Worm (Caenorhabditis elegans): Measurements from ENCODE around the gene mcm-3AP.

DNA sequence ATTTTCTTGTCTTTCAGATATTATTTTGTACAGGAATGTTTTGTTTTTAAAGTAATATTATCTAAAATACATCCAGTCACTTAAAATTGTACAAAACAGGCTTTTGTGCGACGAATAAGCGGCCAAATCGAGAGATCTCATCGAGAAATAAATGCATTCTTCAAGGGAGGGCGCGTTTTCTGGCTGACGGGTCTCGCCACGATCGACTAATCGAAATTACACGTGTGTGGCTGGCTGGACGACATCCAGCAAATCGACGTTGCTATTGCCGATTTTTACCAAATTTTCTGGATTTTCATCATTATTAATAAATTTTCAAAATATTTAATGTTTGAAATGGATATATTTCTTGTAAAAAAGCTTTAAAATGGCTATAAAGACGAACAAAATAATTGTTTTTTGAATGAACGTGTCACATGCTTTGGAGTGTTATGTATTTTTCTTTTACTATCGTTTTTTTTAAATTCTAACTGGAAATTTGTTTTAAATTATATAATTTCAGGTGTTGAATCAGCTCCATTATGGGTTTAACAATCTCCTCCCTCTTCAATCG, 33.6 kb downstream of the mcm-3AP start, which contains the start of gene arf-5:
- no peak for TF ChIP-seq nhr-76 (tag; optimal IDR thresholded peaks at IDR 0.05)
- TF ChIP-seq nhr-28 (tag; optimal IDR thresholded peaks at IDR 0.05): no peak
- TF ChIP-seq sptf-1 (tag; optimal IDR thresholded peaks at IDR 0.05): no peak
- no peak for TF ChIP-seq nhr-12 (tag; optimal IDR thresholded peaks at IDR 0.05)
- no peak for TF ChIP-seq unc-62 (GFP tag; optimal IDR thresholded peaks at IDR 0.05)
- no peak for TF ChIP-seq nhr-237 (tag; optimal IDR thresholded peaks at IDR 0.05)
- no peak for TF ChIP-seq pha-4 (tag; optimal IDR thresholded peaks at IDR 0.05)
- no peak for TF ChIP-seq elt-1 (tag; optimal IDR thresholded peaks at IDR 0.05; ENCODE audit: borderline replicate concordance, insufficient read depth)
- no peak for TF ChIP-seq lin-13 (tag; optimal IDR thresholded peaks at IDR 0.05)
- TF ChIP-seq bed-3 (GFP tag; optimal IDR thresholded peaks at IDR 0.05): no peak
- no peak for TF ChIP-seq elt-3 (tag; optimal IDR thresholded peaks at IDR 0.05)
- TF ChIP-seq tbx-8 (GFP tag; optimal IDR thresholded peaks at IDR 0.05): no peak
- peak; percentile 40 for TF ChIP-seq mep-1 (tag; optimal IDR thresholded peaks at IDR 0.05)
- no peak for TF ChIP-seq ceh-39 (tag; optimal IDR thresholded peaks at IDR 0.05)

Measured in whole organism, mixed stage, embryonic.